Worm (Caenorhabditis elegans) whole organism, young adult: Measurements from ENCODE around the gene B0252.3.

Source experiments
- D2030.7 ChIP-seq: fragments of 200-800 bp; sonication (Bioruptor generic); IDR thresholded peaks from 2 replicates; pipeline ENCODE4 v1.3.6; 2022; ENCODE audit warnings: missing genetic modification reagents, missing genetic modification characterization, missing compliant biosample characterization
- F10E7.11 ChIP-seq: sonication (generic microtip); optimal IDR thresholded peaks from 2 replicates; lab custom pipeline; 2017; ENCODE audit warnings: mild to moderate bottlenecking, missing genetic modification characterization, moderate library complexity, missing compliant biosample characterization
- F23B12.7 ChIP-seq: sonication (generic microtip); optimal IDR thresholded peaks from 2 replicates; lab custom pipeline; 2017; ENCODE audit warnings: missing genetic modification characterization, mild to moderate bottlenecking, missing compliant biosample characterization, antibody characterized with exemption, moderate library complexity; ENCODE audit not compliant: insufficient read depth
- hmg-1.2 ChIP-seq: fragments of 200-800 bp; sonication (Bioruptor generic); IDR thresholded peaks from 2 replicates; pipeline ENCODE4 v1.3.6; 2022; ENCODE audit warnings: missing genetic modification reagents, missing genetic modification characterization, missing compliant biosample characterization
- lin-26 ChIP-seq: fragments of 200-800 bp; sonication (Bioruptor generic); IDR thresholded peaks from 2 replicates; pipeline ENCODE4 v1.3.6; 2022; ENCODE audit warnings: missing genetic modification reagents, missing genetic modification characterization, missing compliant biosample characterization
- madf-6 ChIP-seq: fragments of 200-800 bp; sonication (Bioruptor generic); IDR thresholded peaks from 2 replicates; pipeline ENCODE4 v1.3.6; 2022; ENCODE audit warnings: missing genetic modification reagents, missing genetic modification characterization, missing compliant biosample characterization
- nhr-80 ChIP-seq: sonication (generic microtip); optimal IDR thresholded peaks from 2 replicates; lab custom pipeline; 2016; ENCODE audit warnings: missing genetic modification characterization, missing compliant biosample characterization
- snpc-4 ChIP-seq, 5 experiments: fragments of 150-350 bp in 1 of 5; sonication (generic microtip) in 4 of 5; optimal IDR thresholded peaks; 2 replicates each; lab custom pipeline; 2014 to 2018; ENCODE audit warnings: missing genetic modification characterization in 5 of 5, missing biosample characterization in 3 of 5, antibody characterized with exemption in 2 of 5, mild to moderate bottlenecking in 2 of 5, missing compliant biosample characterization in 2 of 5, missing genotype in 2 of 5, moderate library complexity in 2 of 5, missing genetic modification reagents in 1 of 5
- ztf-18 ChIP-seq: sonication (generic microtip); optimal IDR thresholded peaks from 2 replicates; lab custom pipeline; 2016; ENCODE audit warnings: missing genotype, mild to moderate bottlenecking, missing genetic modification characterization, missing compliant biosample characterization

ce11 chrII:6936528-6936927 lies 29.0 kb upstream of the B0252.3 start:
- TF ChIP-seq F10E7.11 (tag; lab: Kevin White, UChicago) = no peak
- no peak for TF ChIP-seq F23B12.7 (tag; lab: Kevin White, UChicago)
- TF ChIP-seq madf-6 (GFP tag; lab: Robert Waterston, UW) = no peak
- no peak for TF ChIP-seq D2030.7 (GFP tag; lab: Robert Waterston, UW)
- peak; percentile 38 for TF ChIP-seq nhr-80 (tag; lab: Kevin White, UChicago)
- no peak for TF ChIP-seq hmg-1.2
- TF ChIP-seq snpc-4 (GFP tag; optimal IDR thresholded peaks at IDR 0.05; lab: Kevin White, UChicago) = no peak
- no peak for TF ChIP-seq snpc-4 (tag; optimal IDR thresholded peaks at IDR 0.05; lab: Kevin White, UChicago)
- TF ChIP-seq ztf-18 (tag; lab: Kevin White, UChicago) = no peak
- no peak for TF ChIP-seq lin-26
